Worm (Caenorhabditis elegans): ENCODE results near the gene Y5H2A.1.

DNA sequence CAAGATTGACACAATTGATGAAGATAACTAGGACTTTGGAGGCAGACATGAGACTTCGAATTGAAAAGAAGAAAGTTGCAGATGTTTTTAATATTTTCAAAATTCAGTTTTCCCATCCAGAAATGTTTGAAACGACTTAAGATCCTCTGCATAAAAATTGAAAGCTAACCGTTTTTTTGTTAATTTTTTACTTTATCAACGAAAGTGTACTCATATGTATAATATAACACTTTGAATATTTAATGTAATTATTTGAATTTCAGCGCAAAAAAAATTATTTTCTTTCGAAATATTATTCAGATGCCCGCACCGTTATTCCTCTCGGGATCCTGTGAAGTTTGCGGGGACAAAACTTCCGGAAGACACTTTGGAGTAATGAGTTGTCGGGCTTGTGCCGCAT is 44.7 kb downstream of the Y5H2A.1 start, which contains the start of gene nhr-18:
- no peak for TF ChIP-seq dao-5 (tag; optimal IDR thresholded peaks at IDR 0.05)
- no peak for TF ChIP-seq W03F9.2 (tag; optimal IDR thresholded peaks at IDR 0.05)
- TF ChIP-seq him-1 (tag; optimal IDR thresholded peaks at IDR 0.05) = no peak
